Worm (Caenorhabditis elegans) whole organism, L4/young adult: ENCODE measurements around the gene col-150.

Experiments
- W03F9.2 ChIP-seq: fragments of 150-350 bp; optimal IDR thresholded peaks from 2 replicates; lab custom pipeline; 2014; ENCODE audit warnings: missing biosample characterization, missing genetic modification characterization
- him-1 ChIP-seq: sonication (generic microtip); optimal IDR thresholded peaks from 2 replicates; lab custom pipeline; 2016; ENCODE audit warnings: missing genotype, missing genetic modification reagents, missing genetic modification characterization, missing compliant biosample characterization

- TF ChIP-seq him-1 (tag; lab: Kevin White, UChicago) = no peak
- TF ChIP-seq W03F9.2 (tag; lab: Kevin White, UChicago) = no peak
Observed at ce11 chrV:10294549-10294948, at the start of gene col-150.
